Worm (Caenorhabditis elegans) whole organism, L3 larva: ENCODE measurements around the gene H04D03.2.

ENCODE experiments used
- R02D3.7 ChIP-seq: fragments of 150-350 bp; optimal IDR thresholded peaks from 2 replicates; lab custom pipeline; 2014; ENCODE audit warnings: missing biosample characterization, missing genetic modification characterization
- ZK546.5 ChIP-seq: sonication (generic microtip); optimal IDR thresholded peaks from 2 replicates; lab custom pipeline; 2017; ENCODE audit warnings: missing biosample characterization, missing genetic modification characterization
- aly-2 ChIP-seq: fragments of 150-350 bp; optimal IDR thresholded peaks from 2 replicates; lab custom pipeline; 2014; ENCODE audit warnings: missing biosample characterization, missing genetic modification characterization
- ama-1 ChIP-seq: fragments of 150-350 bp; optimal IDR thresholded peaks from 2 replicates; lab custom pipeline; 2018
- ceh-16 ChIP-seq: sonication (generic microtip); optimal IDR thresholded peaks from 2 replicates; lab custom pipeline; 2017; ENCODE audit warnings: missing biosample characterization, missing genetic modification characterization
- ceh-28 ChIP-seq: fragments of 150-350 bp; optimal IDR thresholded peaks from 2 replicates; lab custom pipeline; 2014; ENCODE audit warnings: missing biosample characterization, missing genetic modification reagents, missing genetic modification characterization
- ceh-82 ChIP-seq: fragments of 150-350 bp; optimal IDR thresholded peaks from 2 replicates; lab custom pipeline; 2014; ENCODE audit warnings: missing biosample characterization, missing genetic modification characterization
- ceh-9 ChIP-seq: sonication (generic microtip); optimal IDR thresholded peaks from 2 replicates; lab custom pipeline; 2018; ENCODE audit warnings: missing biosample characterization, missing genetic modification characterization
- daf-12 ChIP-seq: fragments of 150-350 bp; optimal IDR thresholded peaks from 2 replicates; lab custom pipeline; 2014; ENCODE audit warnings: missing biosample characterization, missing genetic modification reagents, missing genetic modification characterization
- egl-27 ChIP-seq: sonication (generic microtip); optimal IDR thresholded peaks from 4 replicates; lab custom pipeline; 2017; ENCODE audit warnings: missing biosample characterization, missing genetic modification reagents, missing genetic modification characterization
- egl-5 ChIP-seq: fragments of 150-350 bp; optimal IDR thresholded peaks from 2 replicates; lab custom pipeline; 2017; ENCODE audit warnings: missing biosample characterization, missing genetic modification reagents, missing genetic modification characterization, inconsistent platforms
- elt-1 ChIP-seq: fragments of 150-350 bp; optimal IDR thresholded peaks from 2 replicates; lab custom pipeline; 2014; ENCODE audit warnings: missing biosample characterization, missing genetic modification characterization
- elt-2 ChIP-seq: sonication (generic microtip); optimal IDR thresholded peaks from 2 replicates; lab custom pipeline; 2016; ENCODE audit warnings: missing genetic modification reagents, mild to moderate bottlenecking, missing genetic modification characterization, missing compliant biosample characterization
- elt-3 ChIP-seq, 3 experiments: fragments of 150-350 bp in 1 of 3; sonication (generic microtip) in 2 of 3; optimal IDR thresholded peaks; 2 replicates in 2 of 3; 4 replicates in 1 of 3; lab custom pipeline; 2014 to 2017; ENCODE audit warnings: missing biosample characterization in 3 of 3, missing genetic modification characterization in 3 of 3
- eor-1 ChIP-seq, 2 experiments: fragments of 150-350 bp; optimal IDR thresholded peaks; 2 replicates each; lab custom pipeline; 2014 to 2018; ENCODE audit warnings: missing biosample characterization in 2 of 2, missing genetic modification characterization in 2 of 2
- fkh-10 ChIP-seq: sonication (generic microtip); optimal IDR thresholded peaks from 2 replicates; lab custom pipeline; 2017; ENCODE audit warnings: missing biosample characterization, missing genetic modification reagents, missing genetic modification characterization
- fkh-2 ChIP-seq: fragments of 150-350 bp; optimal IDR thresholded peaks from 2 replicates; lab custom pipeline; 2014; ENCODE audit warnings: missing biosample characterization, missing genetic modification reagents, missing genetic modification characterization
- fos-1 ChIP-seq: fragments of 150-350 bp; optimal IDR thresholded peaks from 2 replicates; lab custom pipeline; 2014; ENCODE audit warnings: missing biosample characterization, missing genetic modification characterization
- hmg-11 ChIP-seq: sonication (generic microtip); optimal IDR thresholded peaks from 2 replicates; lab custom pipeline; 2016; ENCODE audit warnings: missing genetic modification characterization, missing compliant biosample characterization
- jun-1 ChIP-seq: fragments of 150-350 bp; optimal IDR thresholded peaks from 2 replicates; lab custom pipeline; 2014; ENCODE audit warnings: missing biosample characterization, missing genetic modification reagents, missing genetic modification characterization
- lin-15B ChIP-seq: fragments of 150-350 bp; optimal IDR thresholded peaks from 2 replicates; lab custom pipeline; 2014; ENCODE audit warnings: missing biosample characterization, missing genetic modification characterization
- lin-39 ChIP-seq: fragments of 150-350 bp; optimal IDR thresholded peaks from 2 replicates; lab custom pipeline; 2018; ENCODE audit warnings: missing biosample characterization, missing genetic modification reagents, missing genetic modification characterization
- lsy-12 ChIP-seq: sonication (generic microtip); optimal IDR thresholded peaks from 2 replicates; lab custom pipeline; 2016; ENCODE audit warnings: mild to moderate bottlenecking, missing genetic modification characterization, missing compliant biosample characterization
- mdl-1 ChIP-seq: fragments of 150-350 bp; optimal IDR thresholded peaks from 2 replicates; lab custom pipeline; 2014; ENCODE audit warnings: missing biosample characterization, missing genetic modification characterization
- mml-1 ChIP-seq: fragments of 150-350 bp; sonication (generic microtip); optimal IDR thresholded peaks from 3 replicates; lab custom pipeline; 2014; ENCODE audit warnings: missing biosample characterization, missing genetic modification characterization
- nfya-1 ChIP-seq: sonication (generic microtip); optimal IDR thresholded peaks from 2 replicates; lab custom pipeline; 2017; ENCODE audit warnings: missing genetic modification characterization, mild to moderate bottlenecking, missing compliant biosample characterization, antibody characterized with exemption, moderate library complexity; ENCODE audit not compliant: insufficient read depth
- nhr-11 ChIP-seq: fragments of 150-350 bp; optimal IDR thresholded peaks from 2 replicates; lab custom pipeline; 2014; ENCODE audit warnings: missing biosample characterization, missing genetic modification characterization
- nhr-12 ChIP-seq: fragments of 150-350 bp; optimal IDR thresholded peaks from 2 replicates; lab custom pipeline; 2014; ENCODE audit warnings: missing biosample characterization, missing genetic modification characterization
- nhr-23 ChIP-seq: fragments of 150-350 bp; optimal IDR thresholded peaks from 2 replicates; lab custom pipeline; 2014; ENCODE audit warnings: missing biosample characterization, missing genetic modification reagents, missing genetic modification characterization
- nhr-237 ChIP-seq: fragments of 150-350 bp; optimal IDR thresholded peaks from 2 replicates; lab custom pipeline; 2014; ENCODE audit warnings: missing biosample characterization, missing genetic modification characterization
- nhr-25 ChIP-seq: sonication (generic microtip); optimal IDR thresholded peaks from 2 replicates; lab custom pipeline; 2017; ENCODE audit warnings: missing biosample characterization, missing genetic modification characterization
- nhr-28 ChIP-seq: fragments of 150-350 bp; optimal IDR thresholded peaks from 2 replicates; lab custom pipeline; 2014; ENCODE audit warnings: missing biosample characterization, missing genetic modification characterization
- nhr-43 ChIP-seq: sonication (generic microtip); optimal IDR thresholded peaks from 2 replicates; lab custom pipeline; 2016; ENCODE audit warnings: mild to moderate bottlenecking, missing genetic modification characterization, missing compliant biosample characterization; ENCODE audit not compliant: poor library complexity, severe bottlenecking
- nhr-67 ChIP-seq: fragments of 150-350 bp; optimal IDR thresholded peaks from 2 replicates; lab custom pipeline; 2014; ENCODE audit warnings: missing biosample characterization, missing genetic modification characterization
- nhr-76 ChIP-seq: fragments of 150-350 bp; sonication (generic microtip); optimal IDR thresholded peaks from 5 replicates; lab custom pipeline; 2014; ENCODE audit warnings: missing biosample characterization, missing genetic modification characterization
- nhr-77 ChIP-seq: fragments of 150-350 bp; optimal IDR thresholded peaks from 2 replicates; lab custom pipeline; 2014; ENCODE audit warnings: missing biosample characterization, missing genetic modification characterization
- pha-4 ChIP-seq: fragments of 150-350 bp; optimal IDR thresholded peaks from 2 replicates; lab custom pipeline; 2014; ENCODE audit warnings: missing biosample characterization, missing genetic modification reagents, missing genetic modification characterization
- pqm-1 ChIP-seq: fragments of 150-350 bp; optimal IDR thresholded peaks from 2 replicates; lab custom pipeline; 2017; ENCODE audit warnings: missing biosample characterization, missing genetic modification characterization, inconsistent platforms
- sea-2 ChIP-seq: fragments of 150-350 bp; sonication (generic microtip); optimal IDR thresholded peaks from 4 replicates; lab custom pipeline; 2014; ENCODE audit warnings: missing biosample characterization, missing genetic modification reagents, missing genetic modification characterization
- skn-1 ChIP-seq: fragments of 150-350 bp; optimal IDR thresholded peaks from 2 replicates; lab custom pipeline; 2014; ENCODE audit warnings: missing biosample characterization, missing genetic modification characterization
- snpc-4 ChIP-seq: fragments of 150-350 bp; optimal IDR thresholded peaks from 2 replicates; lab custom pipeline; 2014; ENCODE audit warnings: missing biosample characterization, missing genetic modification characterization
- tbx-2 ChIP-seq: sonication (generic microtip); optimal IDR thresholded peaks from 2 replicates; lab custom pipeline; 2016; ENCODE audit warnings: mild to moderate bottlenecking, missing genetic modification characterization, missing compliant biosample characterization
- unc-39 ChIP-seq: sonication (generic microtip); optimal IDR thresholded peaks from 4 replicates; lab custom pipeline; 2017; ENCODE audit warnings: missing biosample characterization, missing genetic modification characterization
- unc-62 ChIP-seq: fragments of 150-350 bp; sonication (generic microtip); optimal IDR thresholded peaks from 4 replicates; lab custom pipeline; 2014; ENCODE audit warnings: missing biosample characterization, missing genetic modification reagents, missing genetic modification characterization
- zag-1 ChIP-seq: fragments of 150-350 bp; optimal IDR thresholded peaks from 2 replicates; lab custom pipeline; 2014; ENCODE audit warnings: missing biosample characterization, missing genetic modification characterization
- ztf-11 ChIP-seq: fragments of 150-350 bp; optimal IDR thresholded peaks from 2 replicates; lab custom pipeline; 2014; ENCODE audit warnings: missing biosample characterization, missing genetic modification characterization
- ztf-4 ChIP-seq: fragments of 150-350 bp; optimal IDR thresholded peaks from 2 replicates; lab custom pipeline; 2014; ENCODE audit warnings: missing biosample characterization, missing genetic modification characterization

H04D03.2 gene

ce11 chrIII:10462935-10463548 is 20.8 kb upstream of the H04D03.2 start:
- TF ChIP-seq nhr-28 (tag; lab: Kevin White, UChicago) (no peak), nhr-23 (tag; lab: Kevin White, UChicago) (peak; percentile 55)

- TF ChIP-seq ZK546.5 (tag; lab: Kevin White, UChicago), result no peak
- no peak for TF ChIP-seq unc-62 (GFP tag; lab: Kevin White, UChicago)
- TF ChIP-seq mml-1 (tag; lab: Kevin White, UChicago), result no peak
- TF ChIP-seq snpc-4 (tag; lab: Kevin White, UChicago), result peak; percentile 32
- TF ChIP-seq unc-39 (tag; lab: Kevin White, UChicago), result no peak
- no peak for TF ChIP-seq jun-1 (tag; lab: Kevin White, UChicago)
- TF ChIP-seq lin-39, result peak; percentile 91
- TF ChIP-seq R02D3.7 (tag; lab: Kevin White, UChicago), result peak; percentile 79
- TF ChIP-seq nhr-237, result no peak
- no peak for TF ChIP-seq sea-2
- peak; percentile 77 for TF ChIP-seq nhr-23 (tag; lab: Kevin White, UChicago)
- no peak for TF ChIP-seq nhr-76 (tag; lab: Kevin White, UChicago)
- no peak for TF ChIP-seq zag-1 (tag; lab: Kevin White, UChicago)
- TF ChIP-seq nhr-25 (tag; lab: Kevin White, UChicago), result peak; percentile 56
- peak; percentile 85 for TF ChIP-seq lsy-12
- peak; percentile 69 for TF ChIP-seq nfya-1 (tag; lab: Kevin White, UChicago)
- peak; percentile 28 for TF ChIP-seq fos-1 (tag; lab: Kevin White, UChicago)
- no peak for TF ChIP-seq elt-3 (tag; optimal IDR thresholded peaks at IDR 0.05; lab: Kevin White, UChicago)
- TF ChIP-seq ceh-16, result peak; percentile 72
- no peak for TF ChIP-seq nhr-67 (tag; lab: Kevin White, UChicago)
- no peak for TF ChIP-seq ztf-4 (tag; lab: Kevin White, UChicago)
- TF ChIP-seq ama-1, result no peak
- TF ChIP-seq eor-1 (tag; optimal IDR thresholded peaks at IDR 0.05; lab: Kevin White, UChicago), result no peak
- peak; percentile 78 for TF ChIP-seq tbx-2 (tag; lab: Kevin White, UChicago)
- peak; percentile 72 for TF ChIP-seq mdl-1 (tag; lab: Kevin White, UChicago)
- no peak for TF ChIP-seq nhr-28 (tag; lab: Kevin White, UChicago)
- TF ChIP-seq lin-15B (tag; lab: Kevin White, UChicago), result peak; percentile 80
- peak; percentile 22 for TF ChIP-seq egl-27 (tag; lab: Kevin White, UChicago)
- no peak for TF ChIP-seq nhr-11 (tag; lab: Kevin White, UChicago)
- TF ChIP-seq ceh-82 (tag; lab: Kevin White, UChicago), result peak; percentile 56
- TF ChIP-seq nhr-77 (tag; lab: Kevin White, UChicago), result no peak
- peak; percentile 73 for TF ChIP-seq ceh-28 (tag; lab: Kevin White, UChicago)
- no peak for TF ChIP-seq ceh-9
- TF ChIP-seq aly-2 (tag; lab: Kevin White, UChicago), result no peak
- peak; percentile 59 for TF ChIP-seq skn-1
- TF ChIP-seq nhr-12 (tag; lab: Kevin White, UChicago), result no peak
- TF ChIP-seq ztf-11 (tag; lab: Kevin White, UChicago), result no peak
- no peak for TF ChIP-seq fkh-2 (tag; lab: Kevin White, UChicago)
- peak; percentile 11 for TF ChIP-seq pqm-1 (tag; lab: Kevin White, UChicago)
- peak; percentile 98 for TF ChIP-seq hmg-11
- TF ChIP-seq daf-12 (tag; lab: Kevin White, UChicago), result no peak
- TF ChIP-seq elt-2, result peak; percentile 46
- TF ChIP-seq egl-5 (tag; lab: Kevin White, UChicago), result peak; percentile 26
- peak; percentile 62 for TF ChIP-seq pha-4
- peak; percentile 56 for TF ChIP-seq elt-1 (tag; lab: Kevin White, UChicago)
- TF ChIP-seq nhr-43 (tag; lab: Kevin White, UChicago), result peak; percentile 93
- TF ChIP-seq fkh-10, result peak; percentile 42
Observed at ce11 chrIII:10461164-10461546, 18.9 kb upstream of the H04D03.2 start, which contains the start of gene atx-2. atx-2 (plus strand) TSS chrIII:10461389.
